Fruit fly (Drosophila melanogaster): Measurements from ENCODE around the gene CG31415.
A peak's percentile ranks its signal among the peaks of the same experiment; 100 is the strongest.

CG31415 gene

DNA sequence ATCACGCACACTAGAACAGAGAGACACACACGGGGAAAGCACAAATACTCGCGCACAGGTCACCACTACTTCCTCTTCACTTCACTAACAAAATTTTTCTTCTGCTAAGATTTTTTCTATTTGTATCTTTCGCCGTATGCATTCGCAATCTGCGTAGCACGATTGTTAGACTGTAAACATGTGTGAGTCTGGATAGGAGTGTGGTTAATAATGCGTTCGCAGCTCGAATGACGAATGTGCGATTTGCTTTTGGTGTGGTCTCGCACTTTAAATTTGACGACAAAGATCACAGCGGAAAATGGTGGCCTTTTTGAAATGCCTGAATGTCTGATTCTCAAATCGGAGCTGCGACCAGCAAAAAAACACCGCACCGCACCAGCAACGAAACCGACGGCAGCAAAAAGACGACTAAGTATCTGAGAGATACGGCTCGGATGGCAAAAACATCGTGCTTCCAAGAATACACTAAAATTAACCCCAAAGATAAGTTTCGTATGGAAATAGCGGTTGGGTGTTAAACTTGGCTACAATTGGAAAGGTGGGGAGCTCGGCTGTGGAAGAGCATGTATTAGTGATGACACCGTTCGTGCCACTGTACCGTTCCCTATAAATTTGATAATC lies 38.2 kb upstream of the CG31415 start, which contains the start of gene Unc-115a (continued):
- peak; percentile 23 for TF ChIP-seq Blimp-1 (GFP tag; optimal IDR thresholded peaks at IDR 0.05)
- TF ChIP-seq hbn (GFP tag; IDR thresholded peaks at IDR 0.05; ENCODE audit: partially characterized antibody) = no peak
- TF ChIP-seq CG17385 (GFP tag; optimal IDR thresholded peaks at IDR 0.05) = no peak
- no peak for TF ChIP-seq CG2678 (tag; optimal IDR thresholded peaks at IDR 0.05)
- peak; percentile 51 for TF ChIP-seq Hsf (GFP tag; optimal IDR thresholded peaks at IDR 0.05)
- TF ChIP-seq lab (GFP tag; optimal IDR thresholded peaks at IDR 0.05) = no peak
- no peak for TF ChIP-seq run (tag; optimal IDR thresholded peaks at IDR 0.05)
- no peak for TF ChIP-seq twi (tag; optimal IDR thresholded peaks at IDR 0.05)
- peak; percentile 32 for TF ChIP-seq Nf-YC (tag; optimal IDR thresholded peaks at IDR 0.05)
- no peak for TF ChIP-seq ranshi (GFP tag; IDR thresholded peaks at IDR 0.05)
- TF ChIP-seq CG8388 (GFP tag; optimal IDR thresholded peaks at IDR 0.05) = no peak
- no peak for TF ChIP-seq Sox102F (GFP tag; optimal IDR thresholded peaks at IDR 0.05)
- no peak for TF ChIP-seq sens-2 (GFP tag; IDR thresholded peaks at IDR 0.05)
- TF ChIP-seq CG2199 (GFP tag; IDR thresholded peaks at IDR 0.05) = no peak
- TF ChIP-seq dimm (GFP tag; IDR thresholded peaks at IDR 0.05) = no peak
- TF ChIP-seq ERR (GFP tag; optimal IDR thresholded peaks at IDR 0.05) = peak; percentile 51
- no peak for TF ChIP-seq bbx (GFP tag; IDR thresholded peaks at IDR 0.05; ENCODE audit: partially characterized antibody)
- TF ChIP-seq Rfx (GFP tag; IDR thresholded peaks at IDR 0.05) = no peak
- no peak for TF ChIP-seq CG10959 (GFP tag; IDR thresholded peaks at IDR 0.05)
- no peak for TF ChIP-seq hkb (optimal IDR thresholded peaks at IDR 0.05)
- no peak for TF ChIP-seq hkb (GFP tag; IDR thresholded peaks at IDR 0.05)
- TF ChIP-seq Kr (GFP tag; optimal IDR thresholded peaks at IDR 0.05) = no peak
- TF ChIP-seq CG10431 (GFP tag; optimal IDR thresholded peaks at IDR 0.05) = peak; percentile 32
- peak; percentile 60 for TF ChIP-seq CG10147 (GFP tag; optimal IDR thresholded peaks at IDR 0.05)
- peak; percentile 34 for TF ChIP-seq Camta (GFP tag; optimal IDR thresholded peaks at IDR 0.05)
- peak; percentile 83 for TF ChIP-seq Hmr (GFP tag; optimal IDR thresholded peaks at IDR 0.05)
- TF ChIP-seq Meics (GFP tag; optimal IDR thresholded peaks at IDR 0.05) = peak; percentile 44
- TF ChIP-seq gce (GFP tag; IDR thresholded peaks at IDR 0.05) = no peak
- no peak for TF ChIP-seq tgo (GFP tag; IDR thresholded peaks at IDR 0.05)
- no peak for TF ChIP-seq CG11247 (GFP tag; IDR thresholded peaks at IDR 0.05)
- TF ChIP-seq btn (GFP tag; optimal IDR thresholded peaks at IDR 0.05) = no peak
- TF ChIP-seq Sry-δ (GFP tag; optimal IDR thresholded peaks at IDR 0.05) = peak; percentile 86
- TF ChIP-seq gsb (GFP tag; IDR thresholded peaks at IDR 0.05) = no peak
- TF ChIP-seq insv (GFP tag; optimal IDR thresholded peaks at IDR 0.05) = peak in 1 of 2 experiments; percentile 87
- no peak for TF ChIP-seq CG9437 (GFP tag; optimal IDR thresholded peaks at IDR 0.05)
- no peak for TF ChIP-seq stc (GFP tag; IDR thresholded peaks at IDR 0.05)
- TF ChIP-seq CG1603 (tag; optimal IDR thresholded peaks at IDR 0.05) = peak; percentile 92
- TF ChIP-seq luna (GFP tag; optimal IDR thresholded peaks at IDR 0.05) = peak; percentile 8
- peak; percentile 53 for TF ChIP-seq MESR4 (GFP tag; optimal IDR thresholded peaks at IDR 0.05)
- TF ChIP-seq CoRest (tag; optimal IDR thresholded peaks at IDR 0.05) = peak; percentile 27
- no peak for TF ChIP-seq disco-r (GFP tag; optimal IDR thresholded peaks at IDR 0.05)
- TF ChIP-seq tup (GFP tag; optimal IDR thresholded peaks at IDR 0.05) = no peak
- peak; percentile 31 for TF ChIP-seq NC2β (GFP tag; optimal IDR thresholded peaks at IDR 0.05)
- TF ChIP-seq CG9876 (GFP tag; optimal IDR thresholded peaks at IDR 0.05) = no peak
- TF ChIP-seq Doc3 (GFP tag; IDR thresholded peaks at IDR 0.05; ENCODE audit: partially characterized antibody) = no peak
- TF ChIP-seq stwl (tag; optimal IDR thresholded peaks at IDR 0.05) = peak; percentile 69
- TF ChIP-seq Vsx1 (GFP tag; optimal IDR thresholded peaks at IDR 0.05) = no peak
- no peak for TF ChIP-seq CG31388 (GFP tag; optimal IDR thresholded peaks at IDR 0.05)
- peak; percentile 37 for TF ChIP-seq mam (GFP tag; optimal IDR thresholded peaks at IDR 0.05)
- no peak for TF ChIP-seq CG11085 (GFP tag; IDR thresholded peaks at IDR 0.05)
- peak; percentile 15 for TF ChIP-seq bab2 (GFP tag; optimal IDR thresholded peaks at IDR 0.05)
